Worm (Caenorhabditis elegans) whole organism, midembryonic: ENCODE measurements around the gene F59A6.10.

Source experiments
- T22C8.4 ChIP-seq: fragments of 200-800 bp; sonication (Bioruptor generic); IDR thresholded peaks from 2 replicates; pipeline ENCODE4 v1.3.6; 2022; ENCODE audit warnings: missing genetic modification characterization, missing compliant biosample characterization
- cog-1 ChIP-seq: sonication (generic microtip); optimal IDR thresholded peaks from 2 replicates; lab custom pipeline; 2016; ENCODE audit warnings: missing genetic modification characterization, missing compliant biosample characterization
- flt-1 ChIP-seq: fragments of 200-800 bp; sonication (Bioruptor generic); IDR thresholded peaks from 2 replicates; pipeline ENCODE4 v1.3.6; 2022; ENCODE audit warnings: missing genetic modification characterization, missing compliant biosample characterization
- klf-2 ChIP-seq: fragments of 200-800 bp; sonication (Bioruptor generic); conservative IDR thresholded peaks from 2 replicates; pipeline ENCODE4 v1.3.6; 2022; ENCODE audit warnings: missing genetic modification reagents, missing genetic modification characterization, missing compliant biosample characterization
- med-1 ChIP-seq: sonication (generic microtip); optimal IDR thresholded peaks from 2 replicates; lab custom pipeline; 2017; ENCODE audit warnings: missing genetic modification characterization, mild to moderate bottlenecking, missing compliant biosample characterization, antibody characterized with exemption, missing genetic modification reagents; ENCODE audit not compliant: insufficient read depth
- ref-1 ChIP-seq: fragments of 200-800 bp; sonication (Bioruptor generic); conservative IDR thresholded peaks from 2 replicates; pipeline ENCODE4 v1.3.6; 2022; ENCODE audit warnings: missing genetic modification reagents, missing genetic modification characterization, missing compliant biosample characterization
- tab-1 ChIP-seq: fragments of 200-800 bp; sonication (Bioruptor generic); IDR thresholded peaks from 2 replicates; pipeline ENCODE4 v1.3.6; 2022; ENCODE audit warnings: missing genetic modification characterization, missing compliant biosample characterization
- ztf-23 ChIP-seq: fragments of 200-800 bp; sonication (Bioruptor generic); IDR thresholded peaks from 2 replicates; pipeline ENCODE4 v1.3.6; 2022; ENCODE audit warnings: missing genetic modification reagents, missing genetic modification characterization, missing compliant biosample characterization
- ztf-29 ChIP-seq: fragments of 200-800 bp; sonication (Bioruptor generic); IDR thresholded peaks from 2 replicates; pipeline ENCODE4 v1.3.6; 2022; ENCODE audit warnings: missing genetic modification reagents, missing genetic modification characterization, missing compliant biosample characterization

DNA sequence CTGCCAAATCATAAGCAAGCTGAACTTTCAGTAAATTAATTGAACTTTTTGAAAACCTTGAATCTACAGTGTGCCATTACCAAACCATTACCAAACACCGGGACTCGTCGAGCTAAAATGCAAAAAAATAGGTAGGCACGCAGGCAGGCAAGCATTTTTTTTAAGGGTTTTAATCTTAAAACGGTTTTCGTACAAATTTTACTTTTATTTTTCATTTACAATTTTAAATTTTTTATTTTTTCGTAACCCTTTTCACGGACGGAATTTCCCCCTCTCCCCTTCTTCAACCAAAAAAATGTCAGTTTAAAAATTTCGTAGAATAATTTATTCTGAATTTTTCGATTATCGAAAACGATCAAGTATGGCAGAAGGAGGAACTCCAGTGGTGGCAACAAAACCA lies 10.6 kb downstream of the F59A6.10 start, which contains the start of gene F59A6.2:
- TF ChIP-seq klf-2 (GFP tag; lab: Robert Waterston, UW): no peak
- no peak for TF ChIP-seq flt-1 (GFP tag; lab: Robert Waterston, UW)
- no peak for TF ChIP-seq med-1 (GFP tag; lab: Kevin White, UChicago)
- TF ChIP-seq ztf-29 (GFP tag; lab: Robert Waterston, UW): no peak
- no peak for TF ChIP-seq ref-1 (GFP tag; lab: Robert Waterston, UW)
- TF ChIP-seq T22C8.4 (GFP tag; lab: Robert Waterston, UW): no peak
- TF ChIP-seq ztf-23: no peak
- no peak for TF ChIP-seq cog-1 (tag; lab: Kevin White, UChicago)
- TF ChIP-seq tab-1 (GFP tag; lab: Robert Waterston, UW): no peak
